Worm (Caenorhabditis elegans): ENCODE results near the gene F08B12.11.

DNA sequence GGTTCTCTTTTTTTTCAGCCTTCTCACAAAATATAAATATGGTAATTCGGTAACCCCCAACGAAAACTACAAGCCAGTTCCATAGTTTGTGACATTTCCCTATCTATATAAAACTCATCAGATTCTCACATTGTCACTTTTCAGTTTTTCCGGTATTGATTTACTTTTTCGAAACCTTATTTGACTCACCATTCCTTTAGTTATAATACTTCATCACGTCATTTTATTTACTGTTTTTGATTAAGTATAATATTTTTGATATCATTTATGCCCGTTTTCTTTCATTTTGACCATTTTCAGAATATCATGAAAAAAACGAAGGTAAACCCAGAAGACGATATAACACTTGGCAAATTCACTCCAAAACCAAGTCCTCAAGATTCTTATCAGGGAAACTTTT lies 33.0 kb upstream of the F08B12.11 start, which contains the start of gene pgp-3:
- TF ChIP-seq ceh-82 (tag; optimal IDR thresholded peaks at IDR 0.05), result no peak
- no peak for TF ChIP-seq aha-1 (tag)
- no peak for TF ChIP-seq ama-1 (optimal IDR thresholded peaks at IDR 0.05)
- no peak for TF ChIP-seq dve-1 (tag; optimal IDR thresholded peaks at IDR 0.05; ENCODE audit: insufficient read depth)
- TF ChIP-seq daf-16 (GFP tag; optimal IDR thresholded peaks at IDR 0.05), result no peak
- TF ChIP-seq daf-16 (tag; optimal IDR thresholded peaks at IDR 0.05), result no peak
- TF ChIP-seq ces-1 (GFP tag; optimal IDR thresholded peaks at IDR 0.05), result no peak
- no peak for TF ChIP-seq snpc-1.2 (GFP tag; IDR thresholded peaks at IDR 0.05)
- no peak for TF ChIP-seq F26F4.8 (GFP tag; conservative IDR thresholded peaks at IDR 0.05)
- no peak for TF ChIP-seq hlh-11 (tag; optimal IDR thresholded peaks at IDR 0.05)
- no peak for TF ChIP-seq gei-8 (GFP tag; optimal IDR thresholded peaks at IDR 0.05)

Measured in whole organism, L4 larva.